Fruit fly (Drosophila melanogaster): ENCODE data around the gene Prp6.

DNA sequence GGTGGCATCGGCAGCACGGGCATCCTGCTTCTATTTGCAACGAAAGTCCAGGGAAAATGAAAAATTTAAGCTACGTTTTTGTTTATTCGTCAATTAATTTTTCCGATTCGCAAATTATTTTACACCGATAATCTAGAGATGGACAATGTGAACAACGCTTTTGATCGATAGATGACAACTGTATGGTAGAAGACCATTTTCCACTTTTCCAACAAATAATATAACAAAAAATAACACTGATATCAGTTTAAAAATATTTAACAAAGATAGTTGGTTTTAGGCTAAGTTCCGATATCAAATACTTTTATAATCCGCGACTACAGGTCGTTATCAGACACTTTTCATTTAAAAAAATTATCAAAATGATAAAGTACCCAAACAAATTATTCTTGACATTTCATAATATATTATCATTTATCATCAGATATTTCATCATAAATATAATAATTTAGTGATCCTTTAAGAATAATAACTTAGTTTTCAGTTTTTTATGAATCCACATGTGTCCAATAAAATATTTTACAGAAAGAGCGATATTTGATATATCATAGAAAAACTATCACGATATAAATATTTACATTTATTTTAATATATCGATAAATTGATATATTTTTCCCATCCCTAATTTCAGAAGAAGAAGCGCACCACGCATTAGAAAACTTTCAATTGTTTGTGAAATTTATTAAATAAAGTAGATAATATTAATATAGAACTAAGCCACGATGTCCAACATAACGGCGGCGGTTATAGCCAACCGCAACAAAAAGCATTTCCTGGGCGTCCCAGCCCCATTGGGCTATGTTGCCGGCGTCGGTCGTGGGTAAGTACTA, at the start of gene Prp6, which contains the start of gene CSN1b:
- TF ChIP-seq EcR (GFP tag; optimal IDR thresholded peaks at IDR 0.05) (no peak), pan (optimal IDR thresholded peaks at IDR 0.05) (no peak), CG8478 (optimal IDR thresholded peaks at IDR 0.05) (no peak), psq (optimal IDR thresholded peaks at IDR 0.05) (no peak), usp (GFP tag; optimal IDR thresholded peaks at IDR 0.05) (no peak)

Data from whole organism.